Fruit fly (Drosophila melanogaster) whole organism, embryonic: ENCODE measurements around the gene CG7191.

Source experiments
- B-H1 ChIP-seq: fragments of 200-800 bp; sonication (Bioruptor generic); IDR thresholded peaks from 3 replicates; pipeline ENCODE4 v1.3.6; 2022; ENCODE audit warnings: missing biosample characterization, missing genetic modification characterization
- Blimp-1 ChIP-seq: fragments of 200-800 bp; sonication (Bioruptor generic); optimal IDR thresholded peaks from 3 replicates; lab custom pipeline; 2018; ENCODE audit warnings: missing biosample characterization, missing genetic modification characterization, mild to moderate bottlenecking, moderate library complexity, missing genetic modification reagents
- CG10147 ChIP-seq: fragments of 200-800 bp; sonication (Bioruptor generic); optimal IDR thresholded peaks from 2 replicates; lab custom pipeline; 2019; ENCODE audit warnings: missing biosample characterization, mild to moderate bottlenecking, missing genetic modification characterization, moderate library complexity
- CG10959 ChIP-seq: fragments of 200-800 bp; sonication (Bioruptor generic); IDR thresholded peaks from 2 replicates; pipeline ENCODE4 v1.3.6; 2022; ENCODE audit warnings: missing biosample characterization, missing genetic modification characterization
- CG1233 ChIP-seq: fragments of 200-800 bp; sonication (Bioruptor generic); optimal IDR thresholded peaks from 4 replicates; lab custom pipeline; 2018; ENCODE audit warnings: missing biosample characterization, mild to moderate bottlenecking, missing genetic modification characterization
- CG12744 ChIP-seq: fragments of 200-800 bp; sonication (Bioruptor generic); optimal IDR thresholded peaks from 2 replicates; lab custom pipeline; 2016; ENCODE audit warnings: missing biosample characterization, missing genetic modification characterization
- CG14667 ChIP-seq: fragments of 200-800 bp; sonication (Bioruptor generic); IDR thresholded peaks from 2 replicates; pipeline ENCODE4 v1.3.6; 2022; ENCODE audit warnings: missing biosample characterization, missing genetic modification characterization
- CG14965 ChIP-seq: fragments of 200-800 bp; sonication (Bioruptor generic); optimal IDR thresholded peaks from 2 replicates; lab custom pipeline; 2016; ENCODE audit warnings: missing biosample characterization, missing genetic modification characterization, borderline replicate concordance
- CG1529 ChIP-seq: fragments of 200-800 bp; sonication (Bioruptor generic); optimal IDR thresholded peaks from 3 replicates; lab custom pipeline; 2018; ENCODE audit warnings: missing biosample characterization, missing genetic modification characterization
- CG30403 ChIP-seq: fragments of 200-800 bp; sonication (Bioruptor generic); optimal IDR thresholded peaks from 3 replicates; lab custom pipeline; 2016; ENCODE audit warnings: missing biosample characterization, missing genetic modification characterization
- CG3065 ChIP-seq: fragments of 200-800 bp; sonication (Bioruptor generic); optimal IDR thresholded peaks from 2 replicates; lab custom pipeline; 2016; ENCODE audit warnings: missing biosample characterization, missing genetic modification characterization
- CG3163 ChIP-seq: fragments of 200-800 bp; sonication (Bioruptor generic); optimal IDR thresholded peaks from 3 replicates; lab custom pipeline; 2016; ENCODE audit warnings: missing biosample characterization, missing genetic modification characterization
- CG6765 ChIP-seq: fragments of 200-800 bp; sonication (Bioruptor generic); optimal IDR thresholded peaks from 3 replicates; lab custom pipeline; 2017; ENCODE audit warnings: missing biosample characterization, mild to moderate bottlenecking, missing genetic modification characterization
- CG7271 ChIP-seq: fragments of 200-800 bp; sonication (Bioruptor generic); optimal IDR thresholded peaks from 2 replicates; lab custom pipeline; 2018; ENCODE audit warnings: missing biosample characterization, mild to moderate bottlenecking, missing genetic modification characterization, moderate library complexity
- CG7357 ChIP-seq: fragments of 200-800 bp; sonication (Bioruptor generic); IDR thresholded peaks from 3 replicates; pipeline ENCODE4 v1.3.6; 2022; ENCODE audit warnings: missing biosample characterization, missing genetic modification characterization
- CG7786 ChIP-seq: fragments of 200-800 bp; sonication (Bioruptor generic); optimal IDR thresholded peaks from 2 replicates; lab custom pipeline; 2016; ENCODE audit warnings: missing biosample characterization, missing genetic modification characterization
- CG8359 ChIP-seq: fragments of 200-800 bp; sonication (Bioruptor generic); optimal IDR thresholded peaks from 2 replicates; lab custom pipeline; 2017; ENCODE audit warnings: missing biosample characterization, mild to moderate bottlenecking, missing genetic modification characterization, borderline replicate concordance
- CG8924 ChIP-seq: fragments of 200-800 bp; optimal IDR thresholded peaks from 3 replicates; lab custom pipeline; 2019; ENCODE audit warnings: missing biosample characterization, mild to moderate bottlenecking, missing genetic modification characterization, moderate library complexity
- CG9215 ChIP-seq: fragments of 200-800 bp; sonication (Bioruptor generic); IDR thresholded peaks from 2 replicates; pipeline ENCODE4 v1.3.6; 2022; ENCODE audit warnings: missing biosample characterization, missing genetic modification characterization
- Camta ChIP-seq: fragments of 200-800 bp; sonication (Bioruptor generic); optimal IDR thresholded peaks from 2 replicates; lab custom pipeline; 2016; ENCODE audit warnings: missing biosample characterization, missing genetic modification characterization
- Deaf1 ChIP-seq: fragments of 200-800 bp; optimal IDR thresholded peaks from 3 replicates; lab custom pipeline; 2019; ENCODE audit warnings: missing biosample characterization, mild to moderate bottlenecking, missing genetic modification characterization, moderate library complexity
- Eip74EF ChIP-seq, 2 experiments: fragments of 200-800 bp in 1 of 2; fragments of >200 bp in 1 of 2; sonication (Bioruptor generic) in 1 of 2; optimal IDR thresholded peaks; 2 replicates each; lab custom pipeline; 2017 to 2019; ENCODE audit warnings: missing biosample characterization in 2 of 2, missing genetic modification characterization in 2 of 2, mild to moderate bottlenecking in 1 of 2, moderate library complexity in 1 of 2
- HLH3B ChIP-seq: fragments of 200-800 bp; sonication (Bioruptor generic); IDR thresholded peaks from 2 replicates; pipeline ENCODE4 v1.3.6; 2022; ENCODE audit warnings: missing biosample characterization, missing genetic modification characterization
- HLH4C ChIP-seq: fragments of 200-800 bp; sonication (Bioruptor generic); IDR thresholded peaks from 3 replicates; pipeline ENCODE4 v1.3.6; 2022; ENCODE audit warnings: missing biosample characterization, missing genetic modification characterization; ENCODE audit not compliant: partially characterized antibody
- Hr39 ChIP-seq: fragments of >200 bp; optimal IDR thresholded peaks from 2 replicates; lab custom pipeline; 2017
- Lim3 ChIP-seq: fragments of 200-800 bp; sonication (Bioruptor generic); IDR thresholded peaks from 2 replicates; pipeline ENCODE4 v1.3.6; 2022; ENCODE audit warnings: missing biosample characterization, missing genetic modification characterization
- Mrtf ChIP-seq: fragments of 200-800 bp; sonication (Bioruptor generic); IDR thresholded peaks from 3 replicates; pipeline ENCODE4 v1.3.6; 2022; ENCODE audit warnings: missing biosample characterization, missing genetic modification characterization
- Sox102F ChIP-seq: fragments of 200-800 bp; sonication (Bioruptor generic); optimal IDR thresholded peaks from 2 replicates; lab custom pipeline; 2018; ENCODE audit warnings: missing biosample characterization, mild to moderate bottlenecking, missing genetic modification characterization, moderate library complexity
- TFAM ChIP-seq: fragments of 200-800 bp; sonication (Bioruptor generic); optimal IDR thresholded peaks from 2 replicates; lab custom pipeline; 2017; ENCODE audit warnings: missing biosample characterization, missing genetic modification characterization, inconsistent platforms
- al ChIP-seq: fragments of 200-800 bp; sonication (Bioruptor generic); IDR thresholded peaks from 2 replicates; pipeline ENCODE4 v1.3.6; 2022; ENCODE audit warnings: missing biosample characterization, missing genetic modification characterization
- bsh ChIP-seq, 2 experiments: fragments of 200-800 bp; sonication (Bioruptor generic); optimal IDR thresholded peaks; 2 replicates each; lab custom pipeline; 2017 to 2018; ENCODE audit warnings: mild to moderate bottlenecking in 2 of 2, missing biosample characterization in 2 of 2, missing genetic modification characterization in 2 of 2, moderate library complexity in 1 of 2
- ci ChIP-seq: fragments of 200-800 bp; sonication (Bioruptor generic); IDR thresholded peaks from 3 replicates; pipeline ENCODE4 v1.3.6; 2022; ENCODE audit warnings: missing biosample characterization, missing genetic modification characterization
- crp ChIP-seq, 2 experiments: fragments of 200-800 bp; sonication (Bioruptor generic); optimal IDR thresholded peaks; 2 replicates in 1 of 2; 3 replicates in 1 of 2; lab custom pipeline; 2017; ENCODE audit warnings: missing biosample characterization in 2 of 2, missing genetic modification characterization in 2 of 2, mild to moderate bottlenecking in 1 of 2, moderate library complexity in 1 of 2
- dpn ChIP-seq, 2 experiments: fragments of 200-800 bp; sonication (Bioruptor generic); optimal IDR thresholded peaks; 3 replicates each; lab custom pipeline; 2016; ENCODE audit warnings: missing biosample characterization in 2 of 2, missing genetic modification characterization in 2 of 2
- ewg ChIP-seq: fragments of 200-800 bp; sonication (Bioruptor generic); optimal IDR thresholded peaks from 3 replicates; lab custom pipeline; 2017; ENCODE audit warnings: mild to moderate bottlenecking, missing biosample characterization, missing genetic modification reagents, missing genetic modification characterization
- fd102C ChIP-seq: fragments of 200-800 bp; sonication (Bioruptor generic); optimal IDR thresholded peaks from 2 replicates; lab custom pipeline; 2018; ENCODE audit warnings: missing biosample characterization, mild to moderate bottlenecking, missing genetic modification characterization, moderate library complexity
- fd96Cb ChIP-seq: fragments of 200-800 bp; sonication (Bioruptor generic); optimal IDR thresholded peaks from 2 replicates; lab custom pipeline; 2018; ENCODE audit warnings: missing biosample characterization, mild to moderate bottlenecking, missing genetic modification characterization, moderate library complexity
- gsb-n ChIP-seq: fragments of 200-800 bp; sonication (Bioruptor generic); optimal IDR thresholded peaks from 3 replicates; lab custom pipeline; 2018; ENCODE audit warnings: missing biosample characterization, mild to moderate bottlenecking, missing genetic modification characterization
- gt ChIP-seq: fragments of 200-800 bp; sonication (Bioruptor generic); IDR thresholded peaks from 2 replicates; pipeline ENCODE4 v1.3.6; 2022; ENCODE audit warnings: missing biosample characterization, missing genetic modification characterization
- maf-S ChIP-seq: fragments of 200-800 bp; sonication (Bioruptor generic); optimal IDR thresholded peaks from 2 replicates; lab custom pipeline; 2016; ENCODE audit warnings: missing biosample characterization, missing genetic modification characterization
- nau ChIP-seq: fragments of 200-800 bp; sonication (Bioruptor generic); optimal IDR thresholded peaks from 3 replicates; lab custom pipeline; 2017; ENCODE audit warnings: missing biosample characterization, mild to moderate bottlenecking, missing genetic modification characterization, missing genetic modification reagents
- nerfin-2 ChIP-seq: fragments of 200-800 bp; sonication (Bioruptor generic); IDR thresholded peaks from 2 replicates; pipeline ENCODE4 v1.3.6; 2022; ENCODE audit warnings: missing biosample characterization, missing genetic modification characterization; ENCODE audit not compliant: partially characterized antibody
- pnt ChIP-seq: fragments of 200-800 bp; sonication (Bioruptor generic); optimal IDR thresholded peaks from 3 replicates; lab custom pipeline; 2016; ENCODE audit warnings: missing biosample characterization, missing genetic modification characterization
- row ChIP-seq: fragments of 200-800 bp; sonication (Bioruptor generic); IDR thresholded peaks from 3 replicates; pipeline ENCODE4 v1.3.6; 2022; ENCODE audit warnings: missing biosample characterization, missing genetic modification characterization
- sc ChIP-seq, 3 experiments: fragments of >200 bp in 2 of 3; fragments of 200-800 bp in 1 of 3; sonication (Bioruptor generic) in 1 of 3; optimal IDR thresholded peaks; 2 replicates in 2 of 3; 3 replicates in 1 of 3; lab custom pipeline; 2017; ENCODE audit warnings: mild to moderate bottlenecking in 1 of 3, missing biosample characterization in 1 of 3, missing genetic modification characterization in 1 of 3, missing genetic modification reagents in 1 of 3
- sd ChIP-seq: fragments of 200-800 bp; sonication (Bioruptor generic); optimal IDR thresholded peaks from 3 replicates; lab custom pipeline; 2018; ENCODE audit warnings: missing biosample characterization, mild to moderate bottlenecking, missing genetic modification characterization, moderate library complexity
- tup ChIP-seq: fragments of 200-800 bp; sonication (Bioruptor generic); optimal IDR thresholded peaks from 2 replicates; lab custom pipeline; 2016; ENCODE audit warnings: missing biosample characterization, mild to moderate bottlenecking, missing genetic modification characterization, moderate library complexity
- vnd ChIP-seq: fragments of 200-800 bp; sonication (Bioruptor generic); IDR thresholded peaks from 3 replicates; pipeline ENCODE4 v1.3.6; 2022; ENCODE audit warnings: missing biosample characterization, missing genetic modification characterization; ENCODE audit not compliant: partially characterized antibody

The CG7191 gene

DNA sequence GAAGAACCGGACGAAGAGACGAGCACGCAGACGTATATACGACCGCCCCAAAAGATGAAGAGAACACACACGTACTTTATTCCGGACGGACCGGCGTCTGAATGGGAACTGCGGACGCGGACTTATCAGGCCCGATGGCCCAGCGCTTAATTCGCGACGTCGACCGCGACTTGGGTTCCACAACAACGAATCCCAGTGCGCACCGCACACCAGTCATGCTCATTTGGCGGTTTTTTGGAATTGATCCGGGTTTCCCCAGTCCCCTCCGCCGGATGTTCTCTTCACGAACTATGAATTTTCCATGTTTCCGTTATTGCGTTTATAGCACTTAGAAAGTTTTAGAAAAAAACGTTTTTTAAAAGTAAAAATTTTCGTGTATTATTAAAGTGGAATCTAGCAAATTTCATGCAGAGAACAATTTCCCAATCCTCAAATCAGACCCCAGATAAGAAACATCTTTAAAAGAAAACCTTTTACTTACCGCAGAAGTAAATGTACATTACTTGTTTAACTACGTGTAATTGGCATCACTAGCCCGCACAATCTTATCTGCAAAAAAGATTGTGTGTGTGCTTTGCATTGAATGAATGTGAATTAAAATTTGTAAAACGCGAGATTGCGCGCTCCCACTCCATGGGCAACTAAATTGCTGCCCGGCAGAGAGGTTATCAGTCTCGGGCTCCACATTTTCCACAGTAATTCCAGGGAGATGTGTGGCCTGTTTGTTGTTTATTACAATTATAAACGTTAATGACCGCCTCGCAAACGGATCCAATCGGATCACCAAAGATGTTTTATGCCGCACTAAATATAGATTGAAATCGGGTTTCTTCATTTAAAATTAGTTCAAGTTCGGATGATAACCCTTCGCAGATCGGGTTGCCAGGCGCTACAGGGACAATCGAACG, 23.3 kb downstream of the CG7191 start, which contains the start of gene CG7149 (continued):
- no peak for TF ChIP-seq vnd (GFP tag; lab: Robert Waterston, UW)
- no peak for TF ChIP-seq fd102C
- TF ChIP-seq gt, result no peak
- TF ChIP-seq TFAM (GFP tag; lab: Kevin White, UChicago), result no peak
- TF ChIP-seq CG14965 (GFP tag; lab: Kevin White, UChicago), result no peak
- no peak for TF ChIP-seq Camta (GFP tag; lab: Kevin White, UChicago)
- no peak for TF ChIP-seq tup (GFP tag; lab: Kevin White, UChicago)
- no peak for TF ChIP-seq CG7271 (tag; lab: Kevin White, UChicago)
- peak; percentile 7 for TF ChIP-seq CG10147
- peak; percentile 66; the same call in 2 of the 3 replicates for TF ChIP-seq ci (GFP tag; lab: Robert Waterston, UW)
- TF ChIP-seq CG3065 (GFP tag; lab: Kevin White, UChicago), result no peak
- TF ChIP-seq sc (optimal IDR thresholded peaks at IDR 0.05; lab: Kevin White, UChicago), result no peak
- TF ChIP-seq sc (GFP tag; optimal IDR thresholded peaks at IDR 0.05; lab: Kevin White, UChicago), result no peak
- TF ChIP-seq CG30403 (GFP tag; lab: Kevin White, UChicago), result peak; percentile 33
- no peak for TF ChIP-seq CG14667 (GFP tag; lab: Robert Waterston, UW)
- TF ChIP-seq Blimp-1, result no peak
- no peak for TF ChIP-seq CG9215
- TF ChIP-seq HLH3B (GFP tag; lab: Robert Waterston, UW), result no peak
- peak; percentile 19 for TF ChIP-seq CG8924 (tag; lab: Kevin White, UChicago)
- 0 out of 3 replicates have a peak, but pooled peaks have one; percentile 7 for TF ChIP-seq HLH4C (GFP tag; lab: Robert Waterston, UW)
- no peak for TF ChIP-seq Hr39 (lab: Kevin White, UChicago)
- TF ChIP-seq CG1529 (GFP tag; lab: Kevin White, UChicago), result peak; percentile 7
- peak; percentile 10 for TF ChIP-seq CG3163 (GFP tag; lab: Kevin White, UChicago)
- TF ChIP-seq pnt (GFP tag; lab: Kevin White, UChicago), result no peak
- TF ChIP-seq nau, result no peak
- no peak for TF ChIP-seq ewg (GFP tag; lab: Kevin White, UChicago)
- no peak for TF ChIP-seq CG1233 (GFP tag; lab: Kevin White, UChicago)
- peak; percentile 84 for TF ChIP-seq row (GFP tag; lab: Robert Waterston, UW)
- no peak for TF ChIP-seq al (GFP tag; lab: Robert Waterston, UW)
- TF ChIP-seq CG7786, result no peak
- no peak for TF ChIP-seq Eip74EF (GFP tag; optimal IDR thresholded peaks at IDR 0.05; lab: Kevin White, UChicago)
- TF ChIP-seq gsb-n (tag; lab: Kevin White, UChicago), result no peak
- peak in 1 of 2 experiments; percentile 2 for TF ChIP-seq dpn (GFP tag; optimal IDR thresholded peaks at IDR 0.05; lab: Kevin White, UChicago)
- no peak for TF ChIP-seq CG10959 (GFP tag; lab: Robert Waterston, UW)
- TF ChIP-seq CG8359 (GFP tag; lab: Kevin White, UChicago), result no peak
- TF ChIP-seq CG12744 (GFP tag; lab: Kevin White, UChicago), result no peak
- TF ChIP-seq CG7357 (GFP tag; lab: Robert Waterston, UW), result no peak
- peak; percentile 25 for TF ChIP-seq sd
- TF ChIP-seq CG6765 (GFP tag; lab: Kevin White, UChicago), result no peak
- TF ChIP-seq maf-S (GFP tag; lab: Kevin White, UChicago), result no peak
- TF ChIP-seq bsh (GFP tag; optimal IDR thresholded peaks at IDR 0.05; lab: Kevin White, UChicago), result no peak
- no peak for TF ChIP-seq crp (GFP tag; optimal IDR thresholded peaks at IDR 0.05; lab: Kevin White, UChicago)
- TF ChIP-seq Mrtf, result no peak
- TF ChIP-seq fd96Cb, result no peak
- TF ChIP-seq B-H1 (GFP tag; lab: Robert Waterston, UW), result no peak
- TF ChIP-seq nerfin-2, result no peak
- peak; percentile 7 for TF ChIP-seq Sox102F (GFP tag; lab: Kevin White, UChicago)
- no peak for TF ChIP-seq Lim3 (GFP tag; lab: Robert Waterston, UW)
- TF ChIP-seq Deaf1 (tag; lab: Kevin White, UChicago), result peak; percentile 88
